Worm (Caenorhabditis elegans) whole organism, L4 larva: Measurements from ENCODE around the gene sup-26.

ENCODE experiments used
- F37D6.2 ChIP-seq: sonication (generic microtip); optimal IDR thresholded peaks from 2 replicates; lab custom pipeline; 2016; ENCODE audit warnings: mild to moderate bottlenecking, missing genetic modification characterization, missing compliant biosample characterization
- Y75B8A.6 ChIP-seq: fragments of 200-800 bp; sonication (Bioruptor generic); IDR thresholded peaks from 2 replicates; pipeline ENCODE4 v1.3.6; 2022; ENCODE audit warnings: missing genetic modification reagents, missing genetic modification characterization, missing compliant biosample characterization
- ZK337.2 ChIP-seq: fragments of 200-800 bp; sonication (Bioruptor generic); IDR thresholded peaks from 2 replicates; pipeline ENCODE4 v1.3.6; 2022; ENCODE audit warnings: missing genetic modification reagents, missing genetic modification characterization, missing compliant biosample characterization
- ZK546.5 ChIP-seq, 2 experiments: sonication (generic microtip); optimal IDR thresholded peaks; 2 replicates each; lab custom pipeline; 2017; ENCODE audit warnings: missing biosample characterization in 2 of 2, missing genetic modification characterization in 2 of 2
- aly-2 ChIP-seq: sonication (generic microtip); optimal IDR thresholded peaks from 2 replicates; lab custom pipeline; 2018; ENCODE audit warnings: missing biosample characterization, missing genetic modification characterization
- ama-1 ChIP-seq: fragments of 150-350 bp; optimal IDR thresholded peaks from 2 replicates; lab custom pipeline; 2014; ENCODE audit warnings: inconsistent platforms, mixed read lengths
- ceh-20 ChIP-seq: fragments of 200-800 bp; sonication (Bioruptor generic); IDR thresholded peaks from 2 replicates; pipeline ENCODE4 v1.3.6; 2022; ENCODE audit warnings: missing genetic modification reagents, missing genetic modification characterization, missing compliant biosample characterization
- ceh-28 ChIP-seq: fragments of 150-350 bp; optimal IDR thresholded peaks from 2 replicates; lab custom pipeline; 2014; ENCODE audit warnings: missing biosample characterization, missing genetic modification reagents, missing genetic modification characterization
- ceh-32 ChIP-seq: sonication (generic microtip); optimal IDR thresholded peaks from 2 replicates; lab custom pipeline; 2016; ENCODE audit warnings: mild to moderate bottlenecking, missing genetic modification characterization, missing compliant biosample characterization; ENCODE audit not compliant: poor library complexity
- ceh-82 ChIP-seq: sonication (generic microtip); optimal IDR thresholded peaks from 2 replicates; lab custom pipeline; 2017; ENCODE audit warnings: missing biosample characterization, missing genetic modification characterization
- daf-12 ChIP-seq: fragments of 150-350 bp; optimal IDR thresholded peaks from 2 replicates; lab custom pipeline; 2014; ENCODE audit warnings: missing biosample characterization, missing genetic modification reagents, missing genetic modification characterization
- daf-16 ChIP-seq, 3 experiments: sonication (generic microtip); optimal IDR thresholded peaks; 2 replicates each; lab custom pipeline; 2016 to 2017; ENCODE audit warnings: missing genetic modification characterization in 3 of 3, missing genetic modification reagents in 3 of 3, mild to moderate bottlenecking in 2 of 3, missing compliant biosample characterization in 2 of 3, missing biosample characterization in 1 of 3, moderate library complexity in 1 of 3
- daf-19 ChIP-seq: fragments of 200-800 bp; sonication (Bioruptor generic); conservative IDR thresholded peaks from 2 replicates; pipeline ENCODE4 v1.3.6; 2022; ENCODE audit warnings: missing genetic modification characterization, missing compliant biosample characterization
- dmd-6 ChIP-seq: fragments of 200-800 bp; sonication (Bioruptor generic); IDR thresholded peaks from 2 replicates; pipeline ENCODE4 v1.3.6; 2022; ENCODE audit warnings: missing genetic modification reagents, missing genetic modification characterization, missing compliant biosample characterization
- dpl-1 ChIP-seq: fragments of 150-350 bp; optimal IDR thresholded peaks from 2 replicates; lab custom pipeline; 2014; ENCODE audit warnings: missing biosample characterization, missing genetic modification reagents, missing genetic modification characterization
- duxl-1 ChIP-seq: sonication (generic microtip); optimal IDR thresholded peaks from 2 replicates; lab custom pipeline; 2016; ENCODE audit warnings: mild to moderate bottlenecking, missing genetic modification characterization, moderate library complexity, missing compliant biosample characterization; ENCODE audit not compliant: poor library complexity
- egl-27 ChIP-seq: sonication (generic microtip); optimal IDR thresholded peaks from 3 replicates; lab custom pipeline; 2017; ENCODE audit warnings: missing biosample characterization, missing genetic modification reagents, missing genetic modification characterization
- fkh-10 ChIP-seq: fragments of 150-350 bp; optimal IDR thresholded peaks from 2 replicates; lab custom pipeline; 2014; ENCODE audit warnings: missing biosample characterization, missing genetic modification reagents, missing genetic modification characterization
- hlh-11 ChIP-seq: fragments of 200-800 bp; sonication (Bioruptor generic); optimal IDR thresholded peaks from 2 replicates; lab custom pipeline; 2018; ENCODE audit warnings: mild to moderate bottlenecking, missing genetic modification characterization, missing compliant biosample characterization
- hlh-30 ChIP-seq: sonication (generic microtip); optimal IDR thresholded peaks from 2 replicates; lab custom pipeline; 2017; ENCODE audit warnings: antibody characterized with exemption, mild to moderate bottlenecking, missing genetic modification characterization, missing compliant biosample characterization; ENCODE audit not compliant: insufficient read depth
- hmg-1.1 ChIP-seq: fragments of 200-800 bp; sonication (Bioruptor generic); IDR thresholded peaks from 2 replicates; pipeline ENCODE4 v1.3.6; 2022; ENCODE audit warnings: missing genetic modification reagents, missing genetic modification characterization, missing compliant biosample characterization
- lim-7 ChIP-seq: fragments of 200-800 bp; sonication (Bioruptor generic); IDR thresholded peaks from 2 replicates; pipeline ENCODE4 v1.3.6; 2022; ENCODE audit warnings: missing genetic modification characterization, missing compliant biosample characterization
- lin-1 ChIP-seq: fragments of 200-800 bp; sonication (Bioruptor generic); IDR thresholded peaks from 2 replicates; pipeline ENCODE4 v1.3.6; 2022; ENCODE audit warnings: missing genetic modification reagents, missing genetic modification characterization, missing compliant biosample characterization
- lin-13 ChIP-seq: fragments of 150-350 bp; optimal IDR thresholded peaks from 2 replicates; lab custom pipeline; 2014; ENCODE audit warnings: missing biosample characterization, missing genetic modification reagents, missing genetic modification characterization
- mdl-1 ChIP-seq, 2 experiments: fragments of 150-350 bp in 1 of 2; sonication (generic microtip) in 1 of 2; optimal IDR thresholded peaks; 2 replicates each; lab custom pipeline; 2014 to 2017; ENCODE audit warnings: missing biosample characterization in 2 of 2, missing genetic modification characterization in 2 of 2
- mxl-3 ChIP-seq: fragments of 200-800 bp; sonication (Bioruptor generic); optimal IDR thresholded peaks from 2 replicates; lab custom pipeline; 2018; ENCODE audit warnings: mild to moderate bottlenecking, missing genetic modification characterization, missing compliant biosample characterization
- nhr-11 ChIP-seq: fragments of 150-350 bp; optimal IDR thresholded peaks from 2 replicates; lab custom pipeline; 2014; ENCODE audit warnings: missing biosample characterization, missing genetic modification characterization
- nhr-111 ChIP-seq: fragments of 200-800 bp; sonication (Bioruptor generic); optimal IDR thresholded peaks from 2 replicates; lab custom pipeline; 2018; ENCODE audit warnings: mild to moderate bottlenecking, missing genetic modification characterization, missing compliant biosample characterization
- nhr-28 ChIP-seq: fragments of 150-350 bp; optimal IDR thresholded peaks from 2 replicates; lab custom pipeline; 2014; ENCODE audit warnings: missing biosample characterization, missing genetic modification characterization
- nhr-76 ChIP-seq: fragments of 150-350 bp; optimal IDR thresholded peaks from 2 replicates; lab custom pipeline; 2014; ENCODE audit warnings: missing biosample characterization, missing genetic modification characterization
- nhr-77 ChIP-seq: fragments of 150-350 bp; optimal IDR thresholded peaks from 2 replicates; lab custom pipeline; 2014; ENCODE audit warnings: missing biosample characterization, missing genetic modification characterization
- pha-4 ChIP-seq, 2 experiments: fragments of 150-350 bp in 1 of 2; fragments of 200-800 bp in 1 of 2; sonication (Bioruptor generic) in 1 of 2; IDR thresholded peaks in 1 of 2; optimal IDR thresholded peaks in 1 of 2; 2 replicates each; pipeline versions ENCODE4 v1.3.6 to Lab custom; 2014 to 2022; ENCODE audit warnings: missing genetic modification characterization in 2 of 2, missing genetic modification reagents in 2 of 2, missing biosample characterization in 1 of 2, missing compliant biosample characterization in 1 of 2
- rbr-2 ChIP-seq: sonication (generic microtip); optimal IDR thresholded peaks from 2 replicates; lab custom pipeline; 2016; ENCODE audit warnings: missing genotype, missing genetic modification characterization, missing compliant biosample characterization
- set-16 ChIP-seq: fragments of 200-800 bp; sonication (Bioruptor generic); IDR thresholded peaks from 2 replicates; pipeline ENCODE4 v1.3.6; 2022; ENCODE audit warnings: missing genetic modification reagents, missing genetic modification characterization, missing compliant biosample characterization
- skn-1 ChIP-seq: fragments of 150-350 bp; optimal IDR thresholded peaks from 2 replicates; lab custom pipeline; 2014; ENCODE audit warnings: missing biosample characterization, missing genetic modification characterization
- unc-62 ChIP-seq, 3 experiments: fragments of 150-350 bp in 1 of 3; sonication (generic microtip); optimal IDR thresholded peaks in 2 of 3; peaks in 1 of 3; 1 replicate in 1 of 3; 2 replicates in 2 of 3; lab custom pipeline; 2014 to 2017; ENCODE audit warnings: missing biosample characterization in 3 of 3, missing genetic modification characterization in 3 of 3, missing genetic modification reagents in 3 of 3, missing genotype in 1 of 3
- vab-7 ChIP-seq: fragments of 200-800 bp; sonication (Bioruptor generic); IDR thresholded peaks from 2 replicates; pipeline ENCODE4 v1.3.6; 2022; ENCODE audit warnings: missing genetic modification reagents, missing genetic modification characterization, missing compliant biosample characterization
- zag-1 ChIP-seq: fragments of 150-350 bp; optimal IDR thresholded peaks from 2 replicates; lab custom pipeline; 2014; ENCODE audit warnings: missing biosample characterization, missing genetic modification characterization
- ztf-11 ChIP-seq: fragments of 150-350 bp; optimal IDR thresholded peaks from 2 replicates; lab custom pipeline; 2014; ENCODE audit warnings: missing biosample characterization, missing genetic modification characterization

sup-26 gene

ce11 chrIII:4284732-4285165 is 4.7 kb upstream of the sup-26 start (continued):
- peak; percentile 77; the same call in 1 of the 2 replicates for TF ChIP-seq lin-1 (GFP tag; lab: Robert Waterston, UW)
- TF ChIP-seq nhr-76 (tag; lab: Kevin White, UChicago): no peak
- peak; percentile 92 for TF ChIP-seq mxl-3
- TF ChIP-seq skn-1 (tag; lab: Kevin White, UChicago): no peak
- TF ChIP-seq mdl-1 (tag; optimal IDR thresholded peaks at IDR 0.05; lab: Kevin White, UChicago): peak; percentile 35 to 89
- TF ChIP-seq egl-27: no peak
- TF ChIP-seq nhr-111 (GFP tag; lab: Kevin White, UChicago): no peak
- no peak for TF ChIP-seq ZK337.2
- no peak for TF ChIP-seq F37D6.2
- peak; percentile 52 for TF ChIP-seq rbr-2
- TF ChIP-seq dpl-1 (GFP tag; lab: Kevin White, UChicago): peak; percentile 56
- TF ChIP-seq fkh-10 (GFP tag; lab: Kevin White, UChicago): no peak
- peak; percentile 97 for TF ChIP-seq hlh-11 (tag; lab: Kevin White, UChicago)
- TF ChIP-seq lim-7 (GFP tag; lab: Robert Waterston, UW): no peak
- no peak for TF ChIP-seq daf-19 (GFP tag; lab: Robert Waterston, UW)
- peak; percentile 56 for TF ChIP-seq nhr-77

ce11 chrIII:4283175-4283574 is 3.2 kb upstream of the sup-26 start:
- TF ChIP-seq aly-2 (tag; lab: Kevin White, UChicago): no peak
- TF ChIP-seq daf-12 (tag; lab: Kevin White, UChicago): no peak
- no peak for TF ChIP-seq vab-7 (GFP tag; lab: Robert Waterston, UW)
- no peak for TF ChIP-seq ceh-20 (GFP tag; lab: Robert Waterston, UW)
- TF ChIP-seq daf-16 (GFP tag; optimal IDR thresholded peaks at IDR 0.05; lab: Kevin White, UChicago): no peak
- no peak for TF ChIP-seq daf-16 (tag; optimal IDR thresholded peaks at IDR 0.05; lab: Kevin White, UChicago)
- peak; percentile 21 for TF ChIP-seq hlh-11 (tag; lab: Kevin White, UChicago)
- no peak for TF ChIP-seq ceh-28 (tag; lab: Kevin White, UChicago)
- TF ChIP-seq hmg-1.1 (GFP tag; lab: Robert Waterston, UW): no peak
- no peak for TF ChIP-seq set-16 (GFP tag; lab: Robert Waterston, UW)
- TF ChIP-seq ama-1: no peak
- no peak for TF ChIP-seq hlh-30 (tag; lab: Kevin White, UChicago)
- TF ChIP-seq nhr-11 (tag; lab: Kevin White, UChicago): peak; percentile 81
- no peak for TF ChIP-seq duxl-1 (tag; lab: Kevin White, UChicago)
- no peak for TF ChIP-seq ztf-11
- peak in 1 of 2 experiments; percentile 97 for TF ChIP-seq unc-62 (GFP tag; optimal IDR thresholded peaks at IDR 0.05 in 1 of 2; lab: Kevin White, UChicago)
- no peak for TF ChIP-seq unc-62 (tag; optimal IDR thresholded peaks at IDR 0.05; lab: Kevin White, UChicago)
- no peak for TF ChIP-seq lin-13
- no peak for TF ChIP-seq lim-7 (GFP tag; lab: Robert Waterston, UW)
- no peak for TF ChIP-seq dmd-6
- peak; percentile 25 for TF ChIP-seq nhr-28
- no peak for TF ChIP-seq fkh-10 (GFP tag; lab: Kevin White, UChicago)
- TF ChIP-seq ZK546.5 (tag; optimal IDR thresholded peaks at IDR 0.05; lab: Kevin White, UChicago): no peak
- no peak for TF ChIP-seq ceh-32 (tag; lab: Kevin White, UChicago)
- TF ChIP-seq F37D6.2: no peak
- no peak for TF ChIP-seq ceh-82 (tag; lab: Kevin White, UChicago)
- no peak for TF ChIP-seq zag-1 (tag; lab: Kevin White, UChicago)
- TF ChIP-seq pha-4 (GFP tag; IDR thresholded peaks at IDR 0.05; lab: Robert Waterston, UW): no peak
- no peak for TF ChIP-seq pha-4 (tag; optimal IDR thresholded peaks at IDR 0.05; lab: Kevin White, UChicago)
- no peak for TF ChIP-seq Y75B8A.6 (GFP tag; lab: Robert Waterston, UW)
